Fruit fly (Drosophila melanogaster) whole organism, pupa: Measurements from ENCODE around the gene CG4267.

Experiments used
- CG10348 ChIP-seq: fragments of 200-800 bp; sonication (Bioruptor generic); IDR thresholded peaks from 2 replicates; pipeline ENCODE4 v1.3.6; 2022; ENCODE audit warnings: missing biosample characterization, missing genetic modification characterization
- CG12605 ChIP-seq: fragments of 200-800 bp; sonication (Bioruptor generic); IDR thresholded peaks from 2 replicates; pipeline ENCODE4 v1.3.6; 2022; ENCODE audit warnings: missing biosample characterization, missing genetic modification characterization
- CG13204 ChIP-seq: fragments of 200-800 bp; sonication (Bioruptor generic); optimal IDR thresholded peaks from 2 replicates; lab custom pipeline; 2018; ENCODE audit warnings: missing biosample characterization, mild to moderate bottlenecking, missing genetic modification characterization, moderate library complexity
- CG14655 ChIP-seq: fragments of 200-800 bp; sonication (Bioruptor generic); optimal IDR thresholded peaks from 3 replicates; lab custom pipeline; 2017; ENCODE audit warnings: mild to moderate bottlenecking, missing biosample characterization, missing genetic modification reagents, missing genetic modification characterization
- CG15710 ChIP-seq: fragments of 200-800 bp; sonication (Bioruptor generic); optimal IDR thresholded peaks from 2 replicates; lab custom pipeline; 2018; ENCODE audit warnings: missing biosample characterization, mild to moderate bottlenecking, missing genetic modification characterization, moderate library complexity
- CG17806 ChIP-seq: fragments of 200-800 bp; sonication (Bioruptor generic); optimal IDR thresholded peaks from 2 replicates; lab custom pipeline; 2018; ENCODE audit warnings: missing biosample characterization, mild to moderate bottlenecking, missing genetic modification characterization, moderate library complexity
- CG32121 ChIP-seq: fragments of 200-800 bp; sonication (Bioruptor generic); IDR thresholded peaks from 2 replicates; pipeline ENCODE4 v1.3.6; 2022; ENCODE audit warnings: missing biosample characterization, missing genetic modification characterization
- CG34367 ChIP-seq: fragments of 200-800 bp; sonication (Bioruptor generic); optimal IDR thresholded peaks from 2 replicates; lab custom pipeline; 2018; ENCODE audit warnings: missing biosample characterization, mild to moderate bottlenecking, missing genetic modification characterization
- CG4496 ChIP-seq: fragments of 200-800 bp; sonication (Bioruptor generic); IDR thresholded peaks from 3 replicates; pipeline ENCODE4 v1.3.6; 2022; ENCODE audit warnings: missing biosample characterization, missing genetic modification characterization
- CG8159 ChIP-seq: fragments of 200-800 bp; sonication (Bioruptor generic); optimal IDR thresholded peaks from 3 replicates; lab custom pipeline; 2018; ENCODE audit warnings: missing biosample characterization, mild to moderate bottlenecking, missing genetic modification characterization, moderate library complexity
- CG8301 ChIP-seq: fragments of 200-800 bp; sonication (Bioruptor generic); optimal IDR thresholded peaks from 2 replicates; lab custom pipeline; 2018; ENCODE audit warnings: missing biosample characterization, mild to moderate bottlenecking, missing genetic modification characterization
- CG9948 ChIP-seq: fragments of 200-800 bp; sonication (Bioruptor generic); optimal IDR thresholded peaks from 2 replicates; lab custom pipeline; 2018; ENCODE audit warnings: missing biosample characterization, mild to moderate bottlenecking, missing genetic modification characterization, moderate library complexity
- D1 ChIP-seq: fragments of 200-800 bp; sonication (Bioruptor generic); optimal IDR thresholded peaks from 2 replicates; lab custom pipeline; 2018; ENCODE audit warnings: missing biosample characterization, mild to moderate bottlenecking, missing genetic modification characterization, moderate library complexity
- EcR ChIP-seq: fragments of 200-800 bp; sonication (Bioruptor generic); optimal IDR thresholded peaks from 3 replicates; lab custom pipeline; 2019; ENCODE audit warnings: missing biosample characterization, missing genetic modification characterization, mild to moderate bottlenecking, moderate library complexity, missing genetic modification reagents
- Ets98B ChIP-seq: fragments of 200-800 bp; sonication (Bioruptor generic); IDR thresholded peaks from 2 replicates; pipeline ENCODE4 v1.3.6; 2022; ENCODE audit warnings: missing biosample characterization, missing genetic modification characterization
- Pif1A ChIP-seq: fragments of 200-800 bp; sonication (Bioruptor generic); optimal IDR thresholded peaks from 3 replicates; lab custom pipeline; 2016; ENCODE audit warnings: missing biosample characterization, missing genetic modification characterization
- Pif1B ChIP-seq: fragments of 200-800 bp; sonication (Bioruptor generic); optimal IDR thresholded peaks from 3 replicates; lab custom pipeline; 2016; ENCODE audit warnings: missing biosample characterization, missing genetic modification characterization
- Snoo ChIP-seq: fragments of 200-800 bp; sonication (Bioruptor generic); optimal IDR thresholded peaks from 3 replicates; lab custom pipeline; 2017; ENCODE audit warnings: missing biosample characterization, mild to moderate bottlenecking, missing genetic modification characterization, inconsistent platforms
- fd96Ca ChIP-seq: fragments of 200-800 bp; sonication (Bioruptor generic); IDR thresholded peaks from 3 replicates; pipeline ENCODE4 v1.3.6; 2022; ENCODE audit warnings: missing biosample characterization, missing genetic modification characterization
- gl ChIP-seq: fragments of 200-800 bp; sonication (Bioruptor generic); optimal IDR thresholded peaks from 2 replicates; lab custom pipeline; 2018; ENCODE audit warnings: missing biosample characterization, mild to moderate bottlenecking, missing genetic modification characterization
- rn ChIP-seq: fragments of 200-800 bp; sonication (Bioruptor generic); IDR thresholded peaks from 2 replicates; pipeline ENCODE4 v1.3.6; 2022; ENCODE audit warnings: missing biosample characterization, missing genetic modification characterization

CG4267 gene

dm6 chr2L:2242139-2242538 lies at the start of gene CG4267:
TSS of gene CG4267 (plus strand) at chr2L:2242378.
- TF ChIP-seq CG8159 (tag; lab: Kevin White, UChicago) (no peak), CG10348 (GFP tag; lab: Robert Waterston, UW) (0 out of 2 replicates have a peak, but pooled peaks have one; percentile 23), CG15710 (tag; lab: Kevin White, UChicago) (no peak), fd96Ca (GFP tag; lab: Robert Waterston, UW) (peak; percentile 52; the same call in 1 of the 3 replicates), D1 (tag; lab: Kevin White, UChicago) (no peak), CG32121 (0 out of 2 replicates have a peak, but pooled peaks have one; percentile 12), CG34367 (tag; lab: Kevin White, UChicago) (no peak), Pif1B (GFP tag; lab: Kevin White, UChicago) (no peak), CG4496 (peak; percentile 67), EcR (GFP tag; lab: Kevin White, UChicago) (peak; percentile 74), rn (GFP tag; lab: Robert Waterston, UW) (no peak), CG13204 (no peak), Ets98B (peak; percentile 20; the same call in 1 of the 2 replicates), CG8301 (tag; lab: Kevin White, UChicago) (no peak)

- TF ChIP-seq CG17806 (tag; lab: Kevin White, UChicago) (peak; percentile 32), Pif1B (GFP tag; lab: Kevin White, UChicago) (peak; percentile 33), CG13204 (peak; percentile 41), Pif1A (GFP tag; lab: Kevin White, UChicago) (peak; percentile 28), CG8301 (tag; lab: Kevin White, UChicago) (peak; percentile 35), EcR (GFP tag; lab: Kevin White, UChicago) (peak; percentile 87), CG8159 (tag; lab: Kevin White, UChicago) (peak; percentile 45), CG9948 (no peak), fd96Ca (GFP tag; lab: Robert Waterston, UW) (no peak), Snoo (tag; lab: Kevin White, UChicago) (peak; percentile 81), CG34367 (tag; lab: Kevin White, UChicago) (peak; percentile 12), CG12605 (GFP tag; lab: Robert Waterston, UW) (no peak), CG14655 (GFP tag; lab: Kevin White, UChicago) (peak; percentile 32), CG15710 (tag; lab: Kevin White, UChicago) (peak; percentile 27), D1 (tag; lab: Kevin White, UChicago) (no peak), gl (tag; lab: Kevin White, UChicago) (peak; percentile 65)
Measured at dm6 chr2L:2193357-2193780, 48.8 kb upstream of the CG4267 start.

- TF ChIP-seq D1 (tag; lab: Kevin White, UChicago) (no peak), gl (tag; lab: Kevin White, UChicago) (no peak), EcR (GFP tag; lab: Kevin White, UChicago) (peak; percentile 42), CG34367 (tag; lab: Kevin White, UChicago) (no peak), CG8301 (tag; lab: Kevin White, UChicago) (no peak)
Measured at dm6 chr2L:2194305-2194828, 47.8 kb upstream of the CG4267 start.

dm6 chr2L:2195328-2195727 lies 46.9 kb upstream of the CG4267 start:
- TF ChIP-seq CG8301 (tag; lab: Kevin White, UChicago) (no peak), D1 (tag; lab: Kevin White, UChicago) (no peak), CG14655 (GFP tag; lab: Kevin White, UChicago) (no peak), Pif1A (GFP tag; lab: Kevin White, UChicago) (no peak), CG10348 (GFP tag; lab: Robert Waterston, UW) (no peak), rn (GFP tag; lab: Robert Waterston, UW) (no peak), Ets98B (no peak), Pif1B (GFP tag; lab: Kevin White, UChicago) (no peak), CG13204 (no peak), gl (tag; lab: Kevin White, UChicago) (no peak), CG32121 (no peak), CG8159 (tag; lab: Kevin White, UChicago) (no peak), CG34367 (tag; lab: Kevin White, UChicago) (no peak), CG15710 (tag; lab: Kevin White, UChicago) (no peak), CG17806 (tag; lab: Kevin White, UChicago) (no peak), CG9948 (no peak), CG12605 (GFP tag; lab: Robert Waterston, UW) (no peak)

- TF ChIP-seq CG13204 (peak; percentile 56), CG14655 (GFP tag; lab: Kevin White, UChicago) (peak; percentile 81), EcR (GFP tag; lab: Kevin White, UChicago) (peak; percentile 100), Snoo (tag; lab: Kevin White, UChicago) (peak; percentile 34), CG17806 (tag; lab: Kevin White, UChicago) (peak; percentile 27), CG10348 (GFP tag; lab: Robert Waterston, UW) (no peak), CG15710 (tag; lab: Kevin White, UChicago) (peak; percentile 12), CG4496 (no peak), CG8301 (tag; lab: Kevin White, UChicago) (peak; percentile 65), CG8159 (tag; lab: Kevin White, UChicago) (peak; percentile 37), rn (GFP tag; lab: Robert Waterston, UW) (no peak), Ets98B (no peak), D1 (tag; lab: Kevin White, UChicago) (no peak), Pif1A (GFP tag; lab: Kevin White, UChicago) (peak; percentile 58), CG34367 (tag; lab: Kevin White, UChicago) (no peak), Pif1B (GFP tag; lab: Kevin White, UChicago) (peak; percentile 47), gl (tag; lab: Kevin White, UChicago) (peak; percentile 30), fd96Ca (GFP tag; lab: Robert Waterston, UW) (no peak), CG9948 (peak; percentile 36), CG32121 (no peak), CG12605 (GFP tag; lab: Robert Waterston, UW) (no peak)
Measured at dm6 chr2L:2196590-2197474, 45.3 kb upstream of the CG4267 start.
